Worm (Caenorhabditis elegans): ENCODE results near the gene W05H5.1.

Gene W05H5.1

ce11 chrII:12473406-12473805 is 28.8 kb upstream of the W05H5.1 start, which contains the start of gene srg-17:
TSS of gene srg-17 (plus strand) at chrII:12473706.
- TF ChIP-seq hlh-26 (GFP tag; conservative IDR thresholded peaks at IDR 0.05) (no peak), Y56A3A.18 (GFP tag; IDR thresholded peaks at IDR 0.05) (no peak), sdz-38 (tag; optimal IDR thresholded peaks at IDR 0.05) (no peak), bed-1 (GFP tag; IDR thresholded peaks at IDR 0.05) (no peak), B0019.2 (GFP tag; conservative IDR thresholded peaks at IDR 0.05) (no peak), snpc-3.4 (tag; optimal IDR thresholded peaks at IDR 0.05) (no peak), attf-5 (GFP tag; optimal IDR thresholded peaks at IDR 0.05) (no peak), nhr-80 (tag; optimal IDR thresholded peaks at IDR 0.05) (no peak), efl-1 (GFP tag; optimal IDR thresholded peaks at IDR 0.05) (no peak)

ce11 chrII:12471138-12471855 is 26.7 kb upstream of the W05H5.1 start, which contains the start of the genes F15A4.5 and phat-8:
TSS of gene F15A4.5 (minus strand) at chrII:12471238.
TSS of gene phat-8 (plus strand) at chrII:12471805.
- TF ChIP-seq B0261.1 (tag; optimal IDR thresholded peaks at IDR 0.05): no peak
- TF ChIP-seq rpc-1 (optimal IDR thresholded peaks at IDR 0.05): no peak
- no peak for TF ChIP-seq rpc-1 (tag; optimal IDR thresholded peaks at IDR 0.05)
- TF ChIP-seq ztf-25 (GFP tag; IDR thresholded peaks at IDR 0.05): no peak
- TF ChIP-seq F49E8.2 (tag; optimal IDR thresholded peaks at IDR 0.05; ENCODE audit: insufficient read depth): no peak
- no peak for TF ChIP-seq F52B5.7 (tag; optimal IDR thresholded peaks at IDR 0.05)
- no peak for TF ChIP-seq athp-1 (tag; optimal IDR thresholded peaks at IDR 0.05)
- no peak for TF ChIP-seq egrh-3 (GFP tag; IDR thresholded peaks at IDR 0.05)
- TF ChIP-seq C06A6.2 (GFP tag; conservative IDR thresholded peaks at IDR 0.05): no peak
- TF ChIP-seq ama-1 (optimal IDR thresholded peaks at IDR 0.05): no peak
- no peak for TF ChIP-seq ama-1 (GFP tag; optimal IDR thresholded peaks at IDR 0.05)
- TF ChIP-seq F10E7.11 (tag; optimal IDR thresholded peaks at IDR 0.05): no peak
- TF ChIP-seq lin-54 (GFP tag; optimal IDR thresholded peaks at IDR 0.05): no peak
- TF ChIP-seq dpl-1 (GFP tag; optimal IDR thresholded peaks at IDR 0.05): no peak

ce11 chrII:12467047-12467446 is 22.5 kb upstream of the W05H5.1 start, which contains the start of gene srg-16:
TSS of gene srg-16 (plus strand) at chrII:12467133.
- TF ChIP-seq snpc-4 (GFP tag; optimal IDR thresholded peaks at IDR 0.05) (no peak), snpc-4 (tag; optimal IDR thresholded peaks at IDR 0.05) (no peak), F57A8.1 (GFP tag; optimal IDR thresholded peaks at IDR 0.05) (no peak), attf-5 (GFP tag; optimal IDR thresholded peaks at IDR 0.05) (no peak), ztf-22 (GFP tag; optimal IDR thresholded peaks at IDR 0.05) (no peak), Y67H2A.10 (GFP tag; conservative IDR thresholded peaks at IDR 0.05) (no peak), madf-10 (tag; optimal IDR thresholded peaks at IDR 0.05) (no peak), lin-54 (GFP tag; optimal IDR thresholded peaks at IDR 0.05) (no peak), F22D6.2 (tag; optimal IDR thresholded peaks at IDR 0.05) (no peak), Y95B8A.8 (GFP tag; IDR thresholded peaks at IDR 0.05) (no peak), nhr-80 (tag; optimal IDR thresholded peaks at IDR 0.05) (no peak), ztf-28 (GFP tag; IDR thresholded peaks at IDR 0.05) (no peak), lir-1 (GFP tag; conservative IDR thresholded peaks at IDR 0.05) (no peak), nhr-120 (GFP tag; IDR thresholded peaks at IDR 0.05) (no peak), K12H6.12 (tag; optimal IDR thresholded peaks at IDR 0.05) (no peak), ztf-18 (tag; optimal IDR thresholded peaks at IDR 0.05) (no peak), Y79H2A.3 (GFP tag; conservative IDR thresholded peaks at IDR 0.05) (no peak), attf-3 (GFP tag; conservative IDR thresholded peaks at IDR 0.05) (no peak), lin-35 (GFP tag; optimal IDR thresholded peaks at IDR 0.05) (no peak), zim-3 (tag; optimal IDR thresholded peaks at IDR 0.05) (no peak), T07F8.4 (tag; optimal IDR thresholded peaks at IDR 0.05) (no peak)
